Fruit fly (Drosophila melanogaster): ENCODE data around the gene CG5391.
A peak's percentile ranks its signal among the peaks of the same experiment; 100 is the strongest.

The CG5391 gene

DNA sequence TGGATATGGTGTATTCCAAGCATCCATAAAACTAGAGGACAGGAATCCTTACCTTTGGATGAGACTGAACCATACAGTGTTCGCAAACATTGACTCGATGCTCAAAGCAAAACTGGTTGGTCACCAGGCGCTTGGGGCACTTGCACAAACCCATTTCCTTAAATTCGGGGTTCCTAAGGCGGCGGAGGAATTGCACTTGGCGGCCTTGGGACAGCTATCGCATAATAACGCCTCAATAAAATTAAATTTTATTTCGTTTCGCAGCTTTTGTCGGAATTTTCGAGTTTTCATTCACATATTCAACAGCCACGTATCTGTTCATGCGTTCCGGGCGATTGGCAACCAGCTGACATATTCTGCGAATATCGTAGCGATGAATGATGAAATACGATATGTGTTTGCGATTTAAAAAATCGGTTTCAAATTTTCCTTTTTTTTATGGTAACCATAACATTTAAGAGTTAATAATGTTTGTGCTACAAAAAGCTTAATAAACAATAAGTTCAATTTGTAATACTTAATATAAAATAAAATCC lies 31.8 kb upstream of the CG5391 start, which contains the start of gene CG5382:
CG5382 (minus strand) TSS at position 324 of the 536 bp plus-strand sequence.
- TF ChIP-seq CG14965 (GFP tag; optimal IDR thresholded peaks at IDR 0.05; ENCODE audit: borderline replicate concordance) (no peak), Atf3 (GFP tag; optimal IDR thresholded peaks at IDR 0.05) (no peak), stwl (tag; optimal IDR thresholded peaks at IDR 0.05) (peak; percentile 11), CG14710 (tag; optimal IDR thresholded peaks at IDR 0.05) (no peak), MBD-R2 (GFP tag; IDR thresholded peaks at IDR 0.05) (peak; percentile 67), run (tag; optimal IDR thresholded peaks at IDR 0.05) (no peak), CG14441 (GFP tag; IDR thresholded peaks at IDR 0.05) (no peak), Ets97D (GFP tag; optimal IDR thresholded peaks at IDR 0.05) (no peak), NK7.1 (GFP tag; optimal IDR thresholded peaks at IDR 0.05) (no peak), CG4617 (GFP tag; optimal IDR thresholded peaks at IDR 0.05; ENCODE audit: borderline replicate concordance) (peak; percentile 74), Jarid2 (GFP tag; optimal IDR thresholded peaks at IDR 0.05) (no peak), CG7556 (GFP tag; optimal IDR thresholded peaks at IDR 0.05) (no peak), amos (GFP tag; IDR thresholded peaks at IDR 0.05; ENCODE audit: partially characterized antibody) (peak; percentile 34; the same call in 1 of the 2 replicates), CG10321 (GFP tag; IDR thresholded peaks at IDR 0.05) (no peak), E2f2 (GFP tag; IDR thresholded peaks at IDR 0.05) (peak; percentile 69), crp (GFP tag; optimal IDR thresholded peaks at IDR 0.05) (peak in 1 of 2 experiments; percentile 83), nerfin-1 (tag; optimal IDR thresholded peaks at IDR 0.05) (peak; percentile 36), unc-4 (GFP tag; IDR thresholded peaks at IDR 0.05; ENCODE audit: partially characterized antibody) (0 out of 2 replicates have a peak, but pooled peaks have one; percentile 27), pzg (GFP tag; optimal IDR thresholded peaks at IDR 0.05) (peak; percentile 46), CG4360 (GFP tag; IDR thresholded peaks at IDR 0.05) (no peak), MESR4 (GFP tag; optimal IDR thresholded peaks at IDR 0.05) (peak; percentile 71), Scr (GFP tag; IDR thresholded peaks at IDR 0.05; ENCODE audit: partially characterized antibody) (peak; percentile 22; the same call in 1 of the 2 replicates), CG10366 (GFP tag; IDR thresholded peaks at IDR 0.05) (no peak), Xbp1 (GFP tag; optimal IDR thresholded peaks at IDR 0.05) (peak; percentile 57), sd (tag; optimal IDR thresholded peaks at IDR 0.05) (peak; percentile 30), CG7745 (tag; optimal IDR thresholded peaks at IDR 0.05) (no peak), fru (optimal IDR thresholded peaks at IDR 0.05) (no peak), Camta (GFP tag; optimal IDR thresholded peaks at IDR 0.05) (no peak), zfh1 (GFP tag; IDR thresholded peaks at IDR 0.05) (no peak), lbe (GFP tag; optimal IDR thresholded peaks at IDR 0.05) (peak; percentile 18), CG13287 (GFP tag; IDR thresholded peaks at IDR 0.05; ENCODE audit: partially characterized antibody) (peak; percentile 38; the same call in 1 of the 2 replicates), BEAF-32 (GFP tag; optimal IDR thresholded peaks at IDR 0.05) (peak; percentile 42), Dp (GFP tag; optimal IDR thresholded peaks at IDR 0.05) (peak; percentile 50), Dll (GFP tag; IDR thresholded peaks at IDR 0.05; ENCODE audit: partially characterized antibody) (0 out of 4 replicates have a peak, but pooled peaks have one; percentile 26), YL-1 (GFP tag; optimal IDR thresholded peaks at IDR 0.05) (peak; percentile 53), Neu2 (GFP tag; optimal IDR thresholded peaks at IDR 0.05; ENCODE audit: borderline replicate concordance) (no peak), sens-2 (GFP tag; IDR thresholded peaks at IDR 0.05) (no peak), kah (GFP tag; optimal IDR thresholded peaks at IDR 0.05) (no peak), Drgx (GFP tag; IDR thresholded peaks at IDR 0.05) (no peak), CG8290 (GFP tag; optimal IDR thresholded peaks at IDR 0.05) (no peak), CG8290 (tag; optimal IDR thresholded peaks at IDR 0.05) (no peak), CG14667 (GFP tag; IDR thresholded peaks at IDR 0.05) (no peak)

All from whole organism, embryonic.